Worm (Caenorhabditis elegans) whole organism, L4 larva: ENCODE measurements around the gene riok-3.

Source experiments
- F26F4.8 ChIP-seq: fragments of 200-800 bp; sonication (Bioruptor generic); conservative IDR thresholded peaks from 2 replicates; pipeline ENCODE4 v1.3.6; 2022; ENCODE audit warnings: missing genetic modification characterization, missing compliant biosample characterization
- F44E2.7 ChIP-seq: fragments of 200-800 bp; sonication (Bioruptor generic); IDR thresholded peaks from 2 replicates; pipeline ENCODE4 v2.1.2; 2022; ENCODE audit warnings: missing genetic modification characterization, missing compliant biosample characterization
- ZK337.2 ChIP-seq: fragments of 200-800 bp; sonication (Bioruptor generic); IDR thresholded peaks from 2 replicates; pipeline ENCODE4 v1.3.6; 2022; ENCODE audit warnings: missing genetic modification reagents, missing genetic modification characterization, missing compliant biosample characterization
- ZK546.5 ChIP-seq, 2 experiments: sonication (generic microtip); optimal IDR thresholded peaks; 2 replicates each; lab custom pipeline; 2017; ENCODE audit warnings: missing biosample characterization in 2 of 2, missing genetic modification characterization in 2 of 2
- aly-2 ChIP-seq: sonication (generic microtip); optimal IDR thresholded peaks from 2 replicates; lab custom pipeline; 2018; ENCODE audit warnings: missing biosample characterization, missing genetic modification characterization
- ceh-28 ChIP-seq: fragments of 150-350 bp; optimal IDR thresholded peaks from 2 replicates; lab custom pipeline; 2014; ENCODE audit warnings: missing biosample characterization, missing genetic modification reagents, missing genetic modification characterization
- ceh-32 ChIP-seq: sonication (generic microtip); optimal IDR thresholded peaks from 2 replicates; lab custom pipeline; 2016; ENCODE audit warnings: mild to moderate bottlenecking, missing genetic modification characterization, missing compliant biosample characterization; ENCODE audit not compliant: poor library complexity
- ceh-44 ChIP-seq: fragments of 200-800 bp; sonication (Bioruptor generic); IDR thresholded peaks from 2 replicates; pipeline ENCODE4 v1.3.6; 2022; ENCODE audit warnings: missing genetic modification reagents, missing genetic modification characterization, missing compliant biosample characterization
- ceh-62 ChIP-seq: sonication (generic microtip); optimal IDR thresholded peaks from 2 replicates; lab custom pipeline; 2017; ENCODE audit warnings: missing biosample characterization, missing genetic modification characterization
- ces-1 ChIP-seq: fragments of 150-350 bp; sonication (generic microtip); optimal IDR thresholded peaks from 4 replicates; lab custom pipeline; 2014; ENCODE audit warnings: missing biosample characterization, missing genetic modification reagents, missing genetic modification characterization
- cey-2 ChIP-seq: sonication (generic microtip); optimal IDR thresholded peaks from 3 replicates; lab custom pipeline; 2017; ENCODE audit warnings: missing genetic modification characterization, mild to moderate bottlenecking, missing compliant biosample characterization, antibody characterized with exemption, borderline replicate concordance; ENCODE audit not compliant: insufficient read depth
- daf-16 ChIP-seq, 3 experiments: sonication (generic microtip); optimal IDR thresholded peaks; 2 replicates each; lab custom pipeline; 2016 to 2017; ENCODE audit warnings: missing genetic modification characterization in 3 of 3, missing genetic modification reagents in 3 of 3, mild to moderate bottlenecking in 2 of 3, missing compliant biosample characterization in 2 of 3, missing biosample characterization in 1 of 3, moderate library complexity in 1 of 3
- dmd-8 ChIP-seq: fragments of 200-800 bp; sonication (Bioruptor generic); IDR thresholded peaks from 2 replicates; pipeline ENCODE4 v1.3.6; 2022; ENCODE audit warnings: missing genetic modification characterization, missing compliant biosample characterization
- duxl-1 ChIP-seq: sonication (generic microtip); optimal IDR thresholded peaks from 2 replicates; lab custom pipeline; 2016; ENCODE audit warnings: mild to moderate bottlenecking, missing genetic modification characterization, moderate library complexity, missing compliant biosample characterization; ENCODE audit not compliant: poor library complexity
- dve-1 ChIP-seq: sonication (generic microtip); optimal IDR thresholded peaks from 2 replicates; lab custom pipeline; 2017; ENCODE audit warnings: antibody characterized with exemption, mild to moderate bottlenecking, missing genetic modification characterization, missing compliant biosample characterization; ENCODE audit not compliant: insufficient read depth
- hif-1 ChIP-seq, 2 experiments: sonication (generic microtip); optimal IDR thresholded peaks; 2 replicates each; lab custom pipeline; 2016 to 2017; ENCODE audit warnings: missing compliant biosample characterization in 2 of 2, missing genetic modification characterization in 2 of 2, missing genetic modification reagents in 2 of 2, missing genotype in 2 of 2, mild to moderate bottlenecking in 1 of 2
- hlh-30 ChIP-seq: sonication (generic microtip); optimal IDR thresholded peaks from 2 replicates; lab custom pipeline; 2017; ENCODE audit warnings: antibody characterized with exemption, mild to moderate bottlenecking, missing genetic modification characterization, missing compliant biosample characterization; ENCODE audit not compliant: insufficient read depth
- hmg-1.1 ChIP-seq: fragments of 200-800 bp; sonication (Bioruptor generic); IDR thresholded peaks from 2 replicates; pipeline ENCODE4 v1.3.6; 2022; ENCODE audit warnings: missing genetic modification reagents, missing genetic modification characterization, missing compliant biosample characterization
- lin-13 ChIP-seq: fragments of 150-350 bp; optimal IDR thresholded peaks from 2 replicates; lab custom pipeline; 2014; ENCODE audit warnings: missing biosample characterization, missing genetic modification reagents, missing genetic modification characterization
- lin-15B ChIP-seq: fragments of 150-350 bp; sonication (generic microtip); optimal IDR thresholded peaks from 3 replicates; lab custom pipeline; 2014; ENCODE audit warnings: missing biosample characterization, missing genetic modification characterization
- lin-38 ChIP-seq: fragments of 200-800 bp; sonication (Bioruptor generic); IDR thresholded peaks from 2 replicates; pipeline ENCODE4 v1.3.6; 2022; ENCODE audit warnings: missing genetic modification reagents, missing genetic modification characterization, missing compliant biosample characterization
- lin-39 ChIP-seq: fragments of 150-350 bp; optimal IDR thresholded peaks from 2 replicates; lab custom pipeline; 2014; ENCODE audit warnings: missing biosample characterization, missing genetic modification reagents, missing genetic modification characterization
- lir-3 ChIP-seq: sonication (generic microtip); optimal IDR thresholded peaks from 2 replicates; lab custom pipeline; 2016; ENCODE audit warnings: mild to moderate bottlenecking, missing genetic modification characterization, missing compliant biosample characterization
- mdt-29 ChIP-seq: fragments of 200-800 bp; sonication (Bioruptor generic); IDR thresholded peaks from 2 replicates; pipeline ENCODE4 v1.3.6; 2022; ENCODE audit warnings: missing genetic modification reagents, missing genetic modification characterization, missing compliant biosample characterization
- mep-1 ChIP-seq: fragments of 150-350 bp; sonication (generic microtip); optimal IDR thresholded peaks from 3 replicates; lab custom pipeline; 2014; ENCODE audit warnings: missing biosample characterization, missing genetic modification characterization
- mes-2 ChIP-seq: sonication (generic microtip); optimal IDR thresholded peaks from 2 replicates; lab custom pipeline; 2016; ENCODE audit warnings: missing genotype, mild to moderate bottlenecking, missing genetic modification characterization, missing compliant biosample characterization; ENCODE audit not compliant: poor library complexity, severe bottlenecking
- mxl-2 ChIP-seq: fragments of 200-800 bp; sonication (Bioruptor generic); conservative IDR thresholded peaks from 2 replicates; pipeline ENCODE4 v1.3.6; 2022; ENCODE audit warnings: missing genetic modification reagents, missing genetic modification characterization, missing compliant biosample characterization
- nhr-102 ChIP-seq: sonication (generic microtip); optimal IDR thresholded peaks from 2 replicates; lab custom pipeline; 2016; ENCODE audit warnings: mild to moderate bottlenecking, missing genetic modification characterization, moderate library complexity, missing compliant biosample characterization
- nhr-111 ChIP-seq: fragments of 200-800 bp; sonication (Bioruptor generic); optimal IDR thresholded peaks from 2 replicates; lab custom pipeline; 2018; ENCODE audit warnings: mild to moderate bottlenecking, missing genetic modification characterization, missing compliant biosample characterization
- nhr-237 ChIP-seq: sonication (generic microtip); optimal IDR thresholded peaks from 2 replicates; lab custom pipeline; 2017; ENCODE audit warnings: missing biosample characterization, missing genetic modification characterization
- nhr-25 ChIP-seq: sonication (generic microtip); optimal IDR thresholded peaks from 2 replicates; lab custom pipeline; 2017; ENCODE audit warnings: missing genetic modification characterization, mild to moderate bottlenecking, missing compliant biosample characterization, antibody characterized with exemption, moderate library complexity, borderline replicate concordance; ENCODE audit not compliant: insufficient read depth
- nhr-41 ChIP-seq: fragments of 200-800 bp; sonication (Bioruptor generic); IDR thresholded peaks from 2 replicates; pipeline ENCODE4 v1.3.6; 2022; ENCODE audit warnings: missing genetic modification reagents, missing genetic modification characterization, missing compliant biosample characterization
- nhr-42 ChIP-seq: fragments of 200-800 bp; sonication (Bioruptor generic); IDR thresholded peaks from 2 replicates; pipeline ENCODE4 v1.3.6; 2022; ENCODE audit warnings: missing genetic modification characterization, missing compliant biosample characterization
- nhr-6 ChIP-seq: fragments of 150-350 bp; optimal IDR thresholded peaks from 2 replicates; lab custom pipeline; 2014; ENCODE audit warnings: missing biosample characterization, missing genetic modification characterization
- nhr-76 ChIP-seq: fragments of 150-350 bp; optimal IDR thresholded peaks from 2 replicates; lab custom pipeline; 2014; ENCODE audit warnings: missing biosample characterization, missing genetic modification characterization
- set-16 ChIP-seq: fragments of 200-800 bp; sonication (Bioruptor generic); IDR thresholded peaks from 2 replicates; pipeline ENCODE4 v1.3.6; 2022; ENCODE audit warnings: missing genetic modification reagents, missing genetic modification characterization, missing compliant biosample characterization
- spr-3 ChIP-seq: fragments of 200-800 bp; sonication (Bioruptor generic); optimal IDR thresholded peaks from 2 replicates; lab custom pipeline; 2018; ENCODE audit warnings: mild to moderate bottlenecking, missing genetic modification characterization, missing compliant biosample characterization
- tra-1 ChIP-seq: fragments of 200-800 bp; sonication (Bioruptor generic); IDR thresholded peaks from 2 replicates; pipeline ENCODE4 v1.3.6; 2022; ENCODE audit warnings: missing genetic modification reagents, missing genetic modification characterization, missing compliant biosample characterization
- unc-62 ChIP-seq, 3 experiments: fragments of 150-350 bp in 1 of 3; sonication (generic microtip); optimal IDR thresholded peaks in 2 of 3; peaks in 1 of 3; 1 replicate in 1 of 3; 2 replicates in 2 of 3; lab custom pipeline; 2014 to 2017; ENCODE audit warnings: missing biosample characterization in 3 of 3, missing genetic modification characterization in 3 of 3, missing genetic modification reagents in 3 of 3, missing genotype in 1 of 3
- vab-7 ChIP-seq: fragments of 200-800 bp; sonication (Bioruptor generic); IDR thresholded peaks from 2 replicates; pipeline ENCODE4 v1.3.6; 2022; ENCODE audit warnings: missing genetic modification reagents, missing genetic modification characterization, missing compliant biosample characterization
- zfp-2 ChIP-seq: sonication (generic microtip); optimal IDR thresholded peaks from 2 replicates; lab custom pipeline; 2016; ENCODE audit warnings: mild to moderate bottlenecking, missing genetic modification characterization, missing compliant biosample characterization

Gene riok-3

DNA sequence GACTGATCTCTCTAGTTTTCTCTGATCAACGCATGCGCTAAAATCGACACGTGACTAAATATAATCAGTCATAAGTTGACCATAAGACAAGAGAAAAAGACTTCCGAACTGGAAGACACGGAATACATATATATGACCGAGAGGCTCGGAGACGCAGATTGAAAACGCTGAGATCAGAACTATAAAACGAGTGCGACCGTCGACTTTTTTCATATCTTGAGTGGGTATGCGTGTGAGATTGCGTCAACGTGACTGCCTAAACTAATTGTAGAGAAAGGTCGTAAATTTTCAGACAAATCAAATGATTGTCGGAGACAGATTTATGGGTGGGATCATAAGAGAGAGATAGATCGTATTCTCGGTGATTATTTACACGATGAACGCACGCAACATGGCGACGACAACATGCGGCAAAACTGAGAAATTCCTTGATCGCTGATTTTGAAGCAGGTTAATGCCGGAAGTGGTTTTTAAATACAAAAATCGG, 2.8 kb upstream of the riok-3 start (continued):
- TF ChIP-seq lin-15B (tag; lab: Kevin White, UChicago) (no peak), ZK337.2 (GFP tag; lab: Robert Waterston, UW) (no peak)

DNA sequence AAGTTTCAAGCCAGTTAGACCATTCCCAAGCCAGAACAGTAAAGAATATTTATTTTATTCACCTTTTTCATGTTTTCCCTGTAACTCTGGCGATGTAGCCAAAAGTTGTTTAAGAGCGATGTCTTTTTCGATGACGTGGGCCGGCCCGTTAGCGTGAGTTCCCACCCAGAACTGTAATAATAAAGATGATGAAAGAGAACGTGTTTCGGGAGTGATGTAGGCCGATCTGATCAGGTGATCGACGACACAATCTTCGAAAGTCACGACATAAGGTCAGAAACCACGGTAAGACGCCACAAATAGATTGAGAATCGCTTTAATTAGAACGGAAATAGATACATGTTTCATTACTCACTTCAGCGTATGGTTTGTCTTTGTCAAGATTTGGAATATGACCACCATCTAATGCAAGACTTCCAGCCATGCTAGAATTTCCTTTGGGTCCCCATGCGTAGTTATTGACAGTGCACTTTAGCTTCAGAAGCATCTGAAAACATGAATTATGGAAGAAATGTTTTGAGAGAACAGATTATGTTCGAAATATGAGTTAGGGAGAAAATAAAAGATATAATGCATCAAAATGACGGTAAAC, 2.3 kb upstream of the riok-3 start, which contains the start of gene ZK632.4:
Gene ZK632.4 (minus strand): TSS at position 487 of the 592 bp plus-strand sequence.
- no peak for TF ChIP-seq lir-3
- peak in 1 of 2 experiments; percentile 92 for TF ChIP-seq unc-62 (GFP tag; optimal IDR thresholded peaks at IDR 0.05 in 1 of 2; lab: Kevin White, UChicago)
- no peak for TF ChIP-seq unc-62 (tag; optimal IDR thresholded peaks at IDR 0.05; lab: Kevin White, UChicago)
- TF ChIP-seq tra-1 = peak; percentile 34; the same call in 1 of the 2 replicates
- TF ChIP-seq nhr-6 (tag; lab: Kevin White, UChicago) = no peak
- no peak for TF ChIP-seq mdt-29 (GFP tag; lab: Robert Waterston, UW)

DNA sequence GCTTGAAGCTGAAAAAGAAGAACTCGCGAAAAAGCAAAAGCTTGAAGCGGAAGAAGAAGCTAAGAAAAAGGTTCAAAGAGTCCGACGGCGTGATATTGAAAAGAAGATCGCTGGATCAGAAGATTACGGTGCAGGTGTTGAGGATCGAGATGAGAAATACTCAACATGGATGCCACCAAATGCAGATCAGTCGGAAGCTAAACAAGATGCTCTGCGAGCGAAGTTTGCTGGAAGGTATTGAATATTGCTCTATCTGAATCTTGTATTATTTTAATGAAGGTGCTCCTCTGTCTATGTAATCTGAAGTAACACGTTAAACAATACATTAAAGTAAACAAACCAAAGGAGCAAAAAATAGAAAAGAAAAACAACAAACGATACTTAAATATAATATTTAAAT, 2.8 kb downstream of the riok-3 start:
- TF ChIP-seq nhr-42 (GFP tag; lab: Robert Waterston, UW) (no peak), F26F4.8 (GFP tag; lab: Robert Waterston, UW) (no peak), cey-2 (tag; lab: Kevin White, UChicago) (no peak), hif-1 (tag; optimal IDR thresholded peaks at IDR 0.05; lab: Kevin White, UChicago) (no peak), ceh-28 (no peak), nhr-102 (tag; lab: Kevin White, UChicago) (no peak), dve-1 (no peak), vab-7 (GFP tag; lab: Robert Waterston, UW) (no peak)

DNA sequence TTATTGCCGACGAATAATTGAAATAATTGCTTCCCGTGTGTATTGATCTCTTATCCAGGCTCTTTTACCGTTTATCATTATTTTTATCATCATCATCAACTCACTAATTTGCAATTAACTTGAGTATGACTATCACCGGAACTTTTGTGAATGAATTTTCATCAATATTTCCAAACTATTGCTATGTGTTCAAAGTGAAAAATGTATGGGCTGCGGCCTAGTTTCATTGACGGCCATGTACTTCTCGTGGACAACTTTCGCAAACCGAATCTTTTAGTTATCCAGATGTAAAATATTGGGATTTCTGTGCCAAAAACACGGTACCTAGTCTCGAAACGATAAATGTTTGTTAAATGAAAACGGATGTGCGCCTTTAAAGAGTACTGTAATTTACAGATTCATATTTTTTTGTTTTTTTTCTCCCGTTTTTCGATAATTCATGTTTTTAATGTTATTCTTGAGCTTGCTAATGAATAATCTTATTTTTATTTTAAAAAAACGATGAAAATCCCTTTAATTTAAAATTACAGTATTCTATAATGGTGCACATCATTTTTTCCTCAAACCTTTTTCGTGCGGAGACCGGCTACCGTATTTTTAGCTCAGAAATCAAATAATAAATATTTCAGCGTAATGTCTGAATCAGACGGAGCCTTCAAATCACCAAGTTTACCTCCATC, 6.2 kb downstream of the riok-3 start, which contains the start of gene ZK632.2:
Gene ZK632.2 (plus strand): TSS at position 630 of the 680 bp plus-strand sequence.
- TF ChIP-seq nhr-41 (GFP tag; lab: Robert Waterston, UW) (no peak), ces-1 (GFP tag; lab: Kevin White, UChicago) (no peak), lin-13 (GFP tag; lab: Kevin White, UChicago) (no peak), ceh-44 (GFP tag; lab: Robert Waterston, UW) (no peak), ceh-62 (tag; lab: Kevin White, UChicago) (no peak), mxl-2 (GFP tag; lab: Robert Waterston, UW) (no peak), hlh-30 (tag; lab: Kevin White, UChicago) (no peak), spr-3 (no peak), lin-38 (peak; percentile 26), dmd-8 (GFP tag; lab: Robert Waterston, UW) (no peak), mes-2 (peak; percentile 89), vab-7 (GFP tag; lab: Robert Waterston, UW) (no peak), mep-1 (tag; lab: Kevin White, UChicago) (no peak), nhr-111 (no peak), F44E2.7 (GFP tag; lab: Robert Waterston, UW) (no peak), ZK546.5 (tag; optimal IDR thresholded peaks at IDR 0.05; lab: Kevin White, UChicago) (no peak), nhr-25 (no peak), ceh-32 (tag; lab: Kevin White, UChicago) (no peak), zfp-2 (tag; lab: Kevin White, UChicago) (no peak), nhr-42 (GFP tag; lab: Robert Waterston, UW) (no peak), duxl-1 (tag; lab: Kevin White, UChicago) (no peak), hmg-1.1 (GFP tag; lab: Robert Waterston, UW) (0 out of 2 replicates have a peak, but pooled peaks have one; percentile 8), set-16 (GFP tag; lab: Robert Waterston, UW) (no peak), nhr-76 (tag; lab: Kevin White, UChicago) (no peak), aly-2 (tag; lab: Kevin White, UChicago) (no peak), daf-16 (GFP tag; optimal IDR thresholded peaks at IDR 0.05; lab: Kevin White, UChicago) (no peak), daf-16 (tag; optimal IDR thresholded peaks at IDR 0.05; lab: Kevin White, UChicago) (peak; percentile 10), nhr-237 (tag; lab: Kevin White, UChicago) (no peak), lin-39 (no peak)
